Worm (Caenorhabditis elegans): ENCODE measurements around the gene F14H8.8.

Gene F14H8.8

DNA sequence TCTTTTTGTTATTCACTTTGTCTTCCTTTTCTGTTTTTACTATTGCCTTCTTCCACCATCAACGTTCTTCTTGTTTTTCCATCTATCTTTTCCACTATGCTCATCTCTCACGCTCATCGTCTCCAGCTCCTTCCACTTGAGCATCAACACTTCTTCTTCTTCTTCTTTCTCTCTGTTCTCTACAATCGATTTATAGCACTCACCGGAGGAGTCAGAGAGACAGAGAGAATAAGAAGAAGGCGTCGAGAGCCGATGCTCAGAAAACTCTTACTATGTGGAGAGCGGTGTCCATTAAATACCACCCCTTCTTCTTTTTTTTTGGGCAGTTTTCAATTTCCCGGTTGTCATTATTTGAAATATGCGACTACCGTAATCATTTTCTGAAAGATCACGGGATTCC is 45.6 kb downstream of the F14H8.8 start:
- TF ChIP-seq ztf-11 (tag; optimal IDR thresholded peaks at IDR 0.05) (no peak), ces-1 (GFP tag; optimal IDR thresholded peaks at IDR 0.05) (peak; percentile 60)

DNA sequence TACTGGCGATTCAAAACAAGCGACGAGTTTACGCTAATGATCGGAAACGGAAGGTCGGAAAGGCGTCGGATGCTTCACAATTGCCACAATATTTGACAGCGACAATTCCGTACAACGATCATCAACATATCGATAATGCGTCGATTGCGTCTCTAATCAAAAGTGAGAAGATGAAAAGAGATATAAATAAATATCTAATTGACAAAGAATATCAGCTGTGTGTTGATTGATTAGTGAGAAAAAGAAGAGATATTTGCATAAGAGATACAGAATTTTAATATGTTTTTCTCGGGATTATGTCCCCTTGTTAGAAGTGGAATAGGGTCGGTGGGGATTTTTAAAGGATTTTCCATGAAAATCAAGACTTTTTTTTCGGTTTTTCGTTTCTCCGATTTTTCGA is 49.3 kb downstream of the F14H8.8 start:
- TF ChIP-seq flh-1 (GFP tag; optimal IDR thresholded peaks at IDR 0.05) (no peak), zip-8 (tag; optimal IDR thresholded peaks at IDR 0.05) (no peak), mab-5 (tag; optimal IDR thresholded peaks at IDR 0.05) (peak; percentile 16), unc-120 (tag; optimal IDR thresholded peaks at IDR 0.05; ENCODE audit: poor library complexity, severe bottlenecking) (peak; percentile 19), blmp-1 (tag; optimal IDR thresholded peaks at IDR 0.05) (no peak), bed-3 (GFP tag; optimal IDR thresholded peaks at IDR 0.05) (no peak), mls-2 (tag; optimal IDR thresholded peaks at IDR 0.05) (no peak), unc-62 (GFP tag; optimal IDR thresholded peaks at IDR 0.05) (peak; percentile 82)

All from whole organism, mixed stage, embryonic.